Worm (Caenorhabditis elegans): Measurements from ENCODE around the gene bpl-1.

DNA sequence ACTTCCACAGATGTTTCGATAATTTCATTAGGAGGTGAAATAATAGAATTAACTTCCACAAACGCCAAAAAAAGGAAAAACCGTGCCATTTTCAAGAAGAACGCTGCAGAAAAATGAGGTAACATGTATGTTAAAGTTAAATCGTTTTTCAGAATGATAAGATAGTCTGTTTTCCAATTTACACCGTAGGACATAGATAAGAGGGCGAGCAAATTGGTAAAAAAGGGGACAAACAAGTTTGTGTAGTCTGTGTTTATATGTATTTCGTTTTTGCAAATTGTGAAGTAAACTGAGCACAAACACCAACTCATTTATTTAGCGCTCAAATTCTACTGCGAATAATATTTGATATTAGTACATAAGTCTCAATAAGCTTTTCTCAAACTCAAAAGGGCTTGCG is 14.1 kb upstream of the bpl-1 start, which contains the start of gene F13H8.11:
- TF ChIP-seq efl-1 (optimal IDR thresholded peaks at IDR 0.05) (no peak), efl-1 (GFP tag; optimal IDR thresholded peaks at IDR 0.05 in 1 of 2) (no peak), tbx-2 (tag; optimal IDR thresholded peaks at IDR 0.05) (no peak), elt-3 (tag; optimal IDR thresholded peaks at IDR 0.05) (no peak), fos-1 (tag; optimal IDR thresholded peaks at IDR 0.05) (no peak), unc-62 (GFP tag; optimal IDR thresholded peaks at IDR 0.05) (no peak), pqm-1 (tag; optimal IDR thresholded peaks at IDR 0.05) (no peak), sox-4 (tag; optimal IDR thresholded peaks at IDR 0.05) (no peak), elt-2 (tag; optimal IDR thresholded peaks at IDR 0.05) (peak; percentile 29), lin-15B (tag; optimal IDR thresholded peaks at IDR 0.05) (no peak), nhr-237 (tag; optimal IDR thresholded peaks at IDR 0.05) (no peak), nhr-76 (tag; optimal IDR thresholded peaks at IDR 0.05) (no peak), snpc-4 (tag; optimal IDR thresholded peaks at IDR 0.05) (no peak), blmp-1 (tag; optimal IDR thresholded peaks at IDR 0.05) (no peak), nhr-28 (tag; optimal IDR thresholded peaks at IDR 0.05) (no peak)

All from whole organism, L1 larva.